Worm (Caenorhabditis elegans) whole organism, mixed stage, embryonic: ENCODE measurements around the gene F08D12.7.

Experiments used
- ceh-39 ChIP-seq: fragments of 150-350 bp; optimal IDR thresholded peaks from 2 replicates; lab custom pipeline; 2014; ENCODE audit warnings: missing biosample characterization, missing genetic modification characterization
- lin-13 ChIP-seq: fragments of 150-350 bp; optimal IDR thresholded peaks from 2 replicates; lab custom pipeline; 2014; ENCODE audit warnings: missing biosample characterization, missing genetic modification characterization
- lsy-2 ChIP-seq: fragments of 150-350 bp; optimal IDR thresholded peaks from 2 replicates; lab custom pipeline; 2014; ENCODE audit warnings: missing biosample characterization, missing genetic modification characterization
- mls-2 ChIP-seq: sonication (generic microtip); optimal IDR thresholded peaks from 2 replicates; lab custom pipeline; 2016; ENCODE audit warnings: mild to moderate bottlenecking, missing genetic modification characterization, moderate library complexity, missing compliant biosample characterization
- nhr-237 ChIP-seq: fragments of 150-350 bp; optimal IDR thresholded peaks from 2 replicates; lab custom pipeline; 2014; ENCODE audit warnings: missing biosample characterization, missing genetic modification characterization
- nhr-28 ChIP-seq: fragments of 150-350 bp; optimal IDR thresholded peaks from 2 replicates; lab custom pipeline; 2014; ENCODE audit warnings: missing biosample characterization, missing genetic modification characterization
- nhr-76 ChIP-seq: sonication (generic microtip); optimal IDR thresholded peaks from 2 replicates; lab custom pipeline; 2017; ENCODE audit warnings: missing biosample characterization, missing genetic modification characterization
- pha-4 ChIP-seq: fragments of 150-350 bp; optimal IDR thresholded peaks from 2 replicates; lab custom pipeline; 2018; ENCODE audit warnings: missing biosample characterization, missing genetic modification reagents, missing genetic modification characterization
- tbx-8 ChIP-seq: fragments of 200-800 bp; sonication (Bioruptor generic); optimal IDR thresholded peaks from 2 replicates; lab custom pipeline; 2018; ENCODE audit warnings: mild to moderate bottlenecking, missing genetic modification characterization, moderate library complexity, missing compliant biosample characterization
- unc-62 ChIP-seq: fragments of 150-350 bp; optimal IDR thresholded peaks from 2 replicates; lab custom pipeline; 2014; ENCODE audit warnings: missing biosample characterization, missing genetic modification reagents, missing genetic modification characterization
- ztf-11 ChIP-seq: fragments of 150-350 bp; optimal IDR thresholded peaks from 2 replicates; lab custom pipeline; 2014; ENCODE audit warnings: missing biosample characterization, missing genetic modification characterization

DNA sequence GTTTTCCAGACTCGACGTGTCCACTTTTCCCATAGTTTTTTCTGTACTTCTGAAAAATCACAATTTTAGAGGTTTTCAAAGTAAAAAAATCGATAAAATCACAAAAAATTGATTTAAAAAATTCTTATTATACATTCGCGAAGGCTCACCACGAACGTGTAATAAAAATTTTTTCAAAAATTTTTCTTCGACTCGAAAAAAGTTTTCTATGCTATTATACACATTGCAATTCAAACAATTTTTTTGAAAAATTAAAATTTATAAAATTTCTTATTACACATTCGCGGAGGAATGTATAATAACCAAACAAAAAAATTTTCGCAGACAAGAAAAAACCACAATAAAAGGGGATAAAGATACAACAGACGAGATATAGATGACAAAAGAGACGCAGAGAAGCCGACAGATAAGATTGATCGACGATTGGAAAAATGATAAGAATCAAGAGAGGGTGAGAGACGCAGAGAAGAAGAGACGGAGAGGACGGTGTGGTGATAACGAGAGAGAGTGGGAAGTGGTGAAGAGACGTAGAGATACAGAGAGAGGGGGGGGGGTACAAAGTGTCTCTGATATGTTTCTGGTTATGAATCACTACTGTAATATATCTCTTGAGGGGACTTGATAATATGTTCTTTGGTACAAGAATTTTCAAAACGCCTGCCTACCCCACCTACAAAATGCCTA, 31.8 kb upstream of the F08D12.7 start, which contains the start of gene nhr-119:
- TF ChIP-seq ztf-11 (tag; lab: Kevin White, UChicago) (no peak), nhr-28 (no peak), mls-2 (tag; lab: Kevin White, UChicago) (no peak), lsy-2 (no peak), pha-4 (tag; lab: Kevin White, UChicago) (no peak), nhr-237 (tag; lab: Kevin White, UChicago) (peak; percentile 33), ceh-39 (no peak), nhr-76 (tag; lab: Kevin White, UChicago) (no peak), tbx-8 (GFP tag; lab: Kevin White, UChicago) (no peak), lin-13 (no peak), unc-62 (GFP tag; lab: Kevin White, UChicago) (peak; percentile 79)
